Fruit fly (Drosophila melanogaster) whole organism, pupa: ENCODE measurements around the gene CSN5.

Source experiments
- CG10348 ChIP-seq: fragments of 200-800 bp; sonication (Bioruptor generic); IDR thresholded peaks from 2 replicates; pipeline ENCODE4 v1.3.6; 2022; ENCODE audit warnings: missing biosample characterization, missing genetic modification characterization
- CG32121 ChIP-seq: fragments of 200-800 bp; sonication (Bioruptor generic); IDR thresholded peaks from 2 replicates; pipeline ENCODE4 v1.3.6; 2022; ENCODE audit warnings: missing biosample characterization, missing genetic modification characterization

- TF ChIP-seq CG32121 (GFP tag; lab: Robert Waterston, UW) (peak; percentile 98), CG10348 (GFP tag; lab: Robert Waterston, UW) (peak; percentile 97)
Measured at dm6 chr3R:16449187-16449973, 20.5 kb upstream of the CSN5 start.
